Worm (Caenorhabditis elegans) whole organism, L2 larva: ENCODE measurements around the gene lin-39.

Experiments used
- elt-1 ChIP-seq: fragments of 150-350 bp; optimal IDR thresholded peaks from 2 replicates; lab custom pipeline; 2014; ENCODE audit warnings: missing biosample characterization, missing genetic modification characterization
- gmeb-1 ChIP-seq: fragments of 150-350 bp; optimal IDR thresholded peaks from 2 replicates; lab custom pipeline; 2014; ENCODE audit warnings: missing biosample characterization, missing genetic modification characterization
- mab-5 ChIP-seq: fragments of 150-350 bp; optimal IDR thresholded peaks from 2 replicates; lab custom pipeline; 2014; ENCODE audit warnings: missing biosample characterization, missing genetic modification characterization

- no peak for TF ChIP-seq gmeb-1 (tag; lab: Kevin White, UChicago)
- no peak for TF ChIP-seq mab-5 (tag; lab: Kevin White, UChicago)
- TF ChIP-seq elt-1 (tag; lab: Kevin White, UChicago) = no peak
Measured at ce11 chrIII:7584131-7584646, 47.8 kb upstream of the lin-39 start, which contains the start of gene cup-5.
